Fruit fly (Drosophila melanogaster): ENCODE data around the gene CG17834.

Gene CG17834

dm6 chr2L:8553789-8554626, 25.1 kb downstream of the CG17834 start (continued):
- TF ChIP-seq CG6689 (GFP tag; IDR thresholded peaks at IDR 0.05) (peak; percentile 3; the same call in 1 of the 2 replicates), dati (GFP tag; IDR thresholded peaks at IDR 0.05) (no peak), hbn (GFP tag; IDR thresholded peaks at IDR 0.05; ENCODE audit: partially characterized antibody) (no peak), nmo (GFP tag; optimal IDR thresholded peaks at IDR 0.05) (peak; percentile 54), gsb (GFP tag; IDR thresholded peaks at IDR 0.05) (no peak), HLH3B (GFP tag; IDR thresholded peaks at IDR 0.05) (0 out of 2 replicates have a peak, but pooled peaks have one; percentile 34), CG14710 (tag; optimal IDR thresholded peaks at IDR 0.05) (peak; percentile 41), abd-A (tag; optimal IDR thresholded peaks at IDR 0.05) (peak; percentile 70), CG2199 (GFP tag; IDR thresholded peaks at IDR 0.05) (peak; percentile 73; the same call in 2 of the 3 replicates), CG17802 (tag; optimal IDR thresholded peaks at IDR 0.05) (no peak), pnt (GFP tag; optimal IDR thresholded peaks at IDR 0.05) (peak; percentile 7), CG11247 (GFP tag; IDR thresholded peaks at IDR 0.05) (no peak), CG17359 (tag; optimal IDR thresholded peaks at IDR 0.05) (peak; percentile 37), CG14050 (GFP tag; IDR thresholded peaks at IDR 0.05) (no peak), gsb-n (tag; optimal IDR thresholded peaks at IDR 0.05) (peak; percentile 95), Nf-YB (GFP tag; optimal IDR thresholded peaks at IDR 0.05) (peak; percentile 13), CG6854 (GFP tag; optimal IDR thresholded peaks at IDR 0.05) (no peak), dmrt11E (tag; optimal IDR thresholded peaks at IDR 0.05) (peak; percentile 61), Hr51 (GFP tag; optimal IDR thresholded peaks at IDR 0.05) (peak in 1 of 2 experiments; percentile 13), gem (tag; optimal IDR thresholded peaks at IDR 0.05) (peak; percentile 66), CG13775 (GFP tag; optimal IDR thresholded peaks at IDR 0.05) (peak; percentile 22), CG17612 (GFP tag; IDR thresholded peaks at IDR 0.05) (no peak), H2.0 (GFP tag; IDR thresholded peaks at IDR 0.05) (no peak), dpn (GFP tag; optimal IDR thresholded peaks at IDR 0.05) (peak in 1 of 2 experiments; percentile 31), Eip74EF (GFP tag; optimal IDR thresholded peaks at IDR 0.05) (peak in 1 of 2 experiments; percentile 10), zfh2 (GFP tag; optimal IDR thresholded peaks at IDR 0.05) (peak; percentile 12), CG34224 (GFP tag; IDR thresholded peaks at IDR 0.05; ENCODE audit: partially characterized antibody) (no peak), gcm2 (GFP tag; optimal IDR thresholded peaks at IDR 0.05) (peak; percentile 35), CG1832 (GFP tag; optimal IDR thresholded peaks at IDR 0.05) (no peak), CG6254 (GFP tag; optimal IDR thresholded peaks at IDR 0.05) (peak; percentile 9), Dad (GFP tag; optimal IDR thresholded peaks at IDR 0.05) (no peak), CG2202 (tag; optimal IDR thresholded peaks at IDR 0.05) (peak; percentile 64), ERR (GFP tag; optimal IDR thresholded peaks at IDR 0.05) (no peak), Gug (GFP tag; IDR thresholded peaks at IDR 0.05) (no peak), sug (tag; optimal IDR thresholded peaks at IDR 0.05) (peak; percentile 11), CG32767 (GFP tag; IDR thresholded peaks at IDR 0.05) (no peak), CG12071 (GFP tag; optimal IDR thresholded peaks at IDR 0.05) (no peak), GATAe (GFP tag; conservative IDR thresholded peaks at IDR 0.05) (no peak), shn (GFP tag; optimal IDR thresholded peaks at IDR 0.05) (no peak), zfh1 (GFP tag; IDR thresholded peaks at IDR 0.05) (peak; percentile 56; the same call in 2 of the 3 replicates), sisA (GFP tag; IDR thresholded peaks at IDR 0.05) (no peak), Ets97D (GFP tag; optimal IDR thresholded peaks at IDR 0.05) (no peak), Neu2 (GFP tag; optimal IDR thresholded peaks at IDR 0.05; ENCODE audit: borderline replicate concordance) (no peak), cato (GFP tag; optimal IDR thresholded peaks at IDR 0.05; ENCODE audit: borderline replicate concordance) (no peak), CG18476 (GFP tag; optimal IDR thresholded peaks at IDR 0.05) (peak; percentile 3), CG2678 (tag; optimal IDR thresholded peaks at IDR 0.05) (peak; percentile 61), HLH4C (GFP tag; IDR thresholded peaks at IDR 0.05; ENCODE audit: partially characterized antibody) (0 out of 3 replicates have a peak, but pooled peaks have one; percentile 33), vnd (GFP tag; IDR thresholded peaks at IDR 0.05; ENCODE audit: partially characterized antibody) (no peak)
